Worm (Caenorhabditis elegans) whole organism, L4 larva: ENCODE data around the gene ets-9.

Experiments used
- F10B5.3 ChIP-seq: sonication (generic microtip); optimal IDR thresholded peaks from 2 replicates; lab custom pipeline; 2016; ENCODE audit warnings: mild to moderate bottlenecking, missing genetic modification characterization, missing compliant biosample characterization
- F37D6.2 ChIP-seq: sonication (generic microtip); optimal IDR thresholded peaks from 2 replicates; lab custom pipeline; 2016; ENCODE audit warnings: mild to moderate bottlenecking, missing genetic modification characterization, missing compliant biosample characterization
- F44E2.7 ChIP-seq: fragments of 200-800 bp; sonication (Bioruptor generic); IDR thresholded peaks from 2 replicates; pipeline ENCODE4 v2.1.2; 2022; ENCODE audit warnings: missing genetic modification characterization, missing compliant biosample characterization
- F49E8.2 ChIP-seq: sonication (generic microtip); optimal IDR thresholded peaks from 2 replicates; lab custom pipeline; 2016; ENCODE audit warnings: missing compliant biosample characterization, mild to moderate bottlenecking, missing genetic modification characterization, borderline replicate concordance
- R02D3.7 ChIP-seq: fragments of 150-350 bp; sonication (generic microtip); optimal IDR thresholded peaks from 3 replicates; lab custom pipeline; 2014; ENCODE audit warnings: missing biosample characterization, missing genetic modification characterization
- T20F7.1 ChIP-seq: fragments of 200-800 bp; sonication (Bioruptor generic); optimal IDR thresholded peaks from 2 replicates; lab custom pipeline; 2018; ENCODE audit warnings: mild to moderate bottlenecking, missing genetic modification characterization, missing compliant biosample characterization
- T26A8.4 ChIP-seq: fragments of 200-800 bp; sonication (Bioruptor generic); IDR thresholded peaks from 2 replicates; pipeline ENCODE4 v1.3.6; 2022; ENCODE audit warnings: missing genetic modification characterization, missing compliant biosample characterization
- Y105C5A.15 ChIP-seq: fragments of 200-800 bp; sonication (Bioruptor generic); IDR thresholded peaks from 2 replicates; pipeline ENCODE4 v1.3.6; 2022; ENCODE audit warnings: missing genetic modification characterization, missing compliant biosample characterization
- Y5F2A.4 ChIP-seq: fragments of 200-800 bp; sonication (Bioruptor generic); optimal IDR thresholded peaks from 2 replicates; lab custom pipeline; 2018; ENCODE audit warnings: mild to moderate bottlenecking, missing genetic modification characterization, missing compliant biosample characterization
- ZK337.2 ChIP-seq: fragments of 200-800 bp; sonication (Bioruptor generic); IDR thresholded peaks from 2 replicates; pipeline ENCODE4 v1.3.6; 2022; ENCODE audit warnings: missing genetic modification reagents, missing genetic modification characterization, missing compliant biosample characterization
- aha-1 ChIP-seq: fragments of 150-350 bp; peaks from one replicate; lab custom pipeline; 2014; ENCODE audit warnings: missing biosample characterization, missing genetic modification characterization
- arid-1 ChIP-seq: fragments of 200-800 bp; sonication (Bioruptor generic); conservative IDR thresholded peaks from 2 replicates; pipeline ENCODE4 v1.3.6; 2022; ENCODE audit warnings: missing genetic modification reagents, missing genetic modification characterization, missing compliant biosample characterization
- attf-4 ChIP-seq: sonication (generic microtip); optimal IDR thresholded peaks from 3 replicates; lab custom pipeline; 2017; ENCODE audit warnings: missing biosample characterization, missing genetic modification characterization
- ceh-62 ChIP-seq: sonication (generic microtip); optimal IDR thresholded peaks from 2 replicates; lab custom pipeline; 2017; ENCODE audit warnings: missing biosample characterization, missing genetic modification characterization
- ceh-82 ChIP-seq: sonication (generic microtip); optimal IDR thresholded peaks from 2 replicates; lab custom pipeline; 2017; ENCODE audit warnings: missing biosample characterization, missing genetic modification characterization
- ces-1 ChIP-seq: fragments of 150-350 bp; sonication (generic microtip); optimal IDR thresholded peaks from 4 replicates; lab custom pipeline; 2014; ENCODE audit warnings: missing biosample characterization, missing genetic modification reagents, missing genetic modification characterization
- cey-2 ChIP-seq: sonication (generic microtip); optimal IDR thresholded peaks from 3 replicates; lab custom pipeline; 2017; ENCODE audit warnings: missing genetic modification characterization, mild to moderate bottlenecking, missing compliant biosample characterization, antibody characterized with exemption, borderline replicate concordance; ENCODE audit not compliant: insufficient read depth
- daf-12 ChIP-seq: fragments of 150-350 bp; optimal IDR thresholded peaks from 2 replicates; lab custom pipeline; 2014; ENCODE audit warnings: missing biosample characterization, missing genetic modification reagents, missing genetic modification characterization
- daf-16 ChIP-seq, 3 experiments: sonication (generic microtip); optimal IDR thresholded peaks; 2 replicates each; lab custom pipeline; 2016 to 2017; ENCODE audit warnings: missing genetic modification characterization in 3 of 3, missing genetic modification reagents in 3 of 3, mild to moderate bottlenecking in 2 of 3, missing compliant biosample characterization in 2 of 3, missing biosample characterization in 1 of 3, moderate library complexity in 1 of 3
- dmd-6 ChIP-seq: fragments of 200-800 bp; sonication (Bioruptor generic); IDR thresholded peaks from 2 replicates; pipeline ENCODE4 v1.3.6; 2022; ENCODE audit warnings: missing genetic modification reagents, missing genetic modification characterization, missing compliant biosample characterization
- duxl-1 ChIP-seq: sonication (generic microtip); optimal IDR thresholded peaks from 2 replicates; lab custom pipeline; 2016; ENCODE audit warnings: mild to moderate bottlenecking, missing genetic modification characterization, moderate library complexity, missing compliant biosample characterization; ENCODE audit not compliant: poor library complexity
- fos-1 ChIP-seq: fragments of 150-350 bp; optimal IDR thresholded peaks from 2 replicates; lab custom pipeline; 2014; ENCODE audit warnings: missing biosample characterization, missing genetic modification characterization
- hlh-11 ChIP-seq: fragments of 200-800 bp; sonication (Bioruptor generic); optimal IDR thresholded peaks from 2 replicates; lab custom pipeline; 2018; ENCODE audit warnings: mild to moderate bottlenecking, missing genetic modification characterization, missing compliant biosample characterization
- hlh-30 ChIP-seq: sonication (generic microtip); optimal IDR thresholded peaks from 2 replicates; lab custom pipeline; 2017; ENCODE audit warnings: antibody characterized with exemption, mild to moderate bottlenecking, missing genetic modification characterization, missing compliant biosample characterization; ENCODE audit not compliant: insufficient read depth
- hmg-1.1 ChIP-seq: fragments of 200-800 bp; sonication (Bioruptor generic); IDR thresholded peaks from 2 replicates; pipeline ENCODE4 v1.3.6; 2022; ENCODE audit warnings: missing genetic modification reagents, missing genetic modification characterization, missing compliant biosample characterization
- lim-7 ChIP-seq: fragments of 200-800 bp; sonication (Bioruptor generic); IDR thresholded peaks from 2 replicates; pipeline ENCODE4 v1.3.6; 2022; ENCODE audit warnings: missing genetic modification characterization, missing compliant biosample characterization
- lin-13 ChIP-seq: fragments of 150-350 bp; optimal IDR thresholded peaks from 2 replicates; lab custom pipeline; 2014; ENCODE audit warnings: missing biosample characterization, missing genetic modification reagents, missing genetic modification characterization
- lin-15B ChIP-seq: fragments of 150-350 bp; sonication (generic microtip); optimal IDR thresholded peaks from 3 replicates; lab custom pipeline; 2014; ENCODE audit warnings: missing biosample characterization, missing genetic modification characterization
- mxl-3 ChIP-seq: fragments of 200-800 bp; sonication (Bioruptor generic); optimal IDR thresholded peaks from 2 replicates; lab custom pipeline; 2018; ENCODE audit warnings: mild to moderate bottlenecking, missing genetic modification characterization, missing compliant biosample characterization
- nhr-10 ChIP-seq: fragments of 150-350 bp; optimal IDR thresholded peaks from 2 replicates; lab custom pipeline; 2014; ENCODE audit warnings: missing biosample characterization, missing genetic modification characterization
- nhr-11 ChIP-seq: fragments of 150-350 bp; optimal IDR thresholded peaks from 2 replicates; lab custom pipeline; 2014; ENCODE audit warnings: missing biosample characterization, missing genetic modification characterization
- nhr-111 ChIP-seq: fragments of 200-800 bp; sonication (Bioruptor generic); optimal IDR thresholded peaks from 2 replicates; lab custom pipeline; 2018; ENCODE audit warnings: mild to moderate bottlenecking, missing genetic modification characterization, missing compliant biosample characterization
- nhr-237 ChIP-seq: sonication (generic microtip); optimal IDR thresholded peaks from 2 replicates; lab custom pipeline; 2017; ENCODE audit warnings: missing biosample characterization, missing genetic modification characterization
- nhr-28 ChIP-seq: fragments of 150-350 bp; optimal IDR thresholded peaks from 2 replicates; lab custom pipeline; 2014; ENCODE audit warnings: missing biosample characterization, missing genetic modification characterization
- nhr-42 ChIP-seq: fragments of 200-800 bp; sonication (Bioruptor generic); IDR thresholded peaks from 2 replicates; pipeline ENCODE4 v1.3.6; 2022; ENCODE audit warnings: missing genetic modification characterization, missing compliant biosample characterization
- nhr-48 ChIP-seq: sonication (generic microtip); optimal IDR thresholded peaks from 2 replicates; lab custom pipeline; 2016; ENCODE audit warnings: mild to moderate bottlenecking, missing genetic modification characterization, missing compliant biosample characterization
- nhr-6 ChIP-seq: fragments of 150-350 bp; optimal IDR thresholded peaks from 2 replicates; lab custom pipeline; 2014; ENCODE audit warnings: missing biosample characterization, missing genetic modification characterization
- nhr-76 ChIP-seq: fragments of 150-350 bp; optimal IDR thresholded peaks from 2 replicates; lab custom pipeline; 2014; ENCODE audit warnings: missing biosample characterization, missing genetic modification characterization
- php-3 ChIP-seq: fragments of 200-800 bp; sonication (Bioruptor generic); IDR thresholded peaks from 2 replicates; pipeline ENCODE4 v1.3.6; 2022; ENCODE audit warnings: missing genetic modification reagents, missing genetic modification characterization, missing compliant biosample characterization
- rbr-2 ChIP-seq: sonication (generic microtip); optimal IDR thresholded peaks from 2 replicates; lab custom pipeline; 2016; ENCODE audit warnings: missing genotype, missing genetic modification characterization, missing compliant biosample characterization
- saeg-2 ChIP-seq: fragments of 200-800 bp; sonication (Bioruptor generic); IDR thresholded peaks from 2 replicates; pipeline ENCODE4 v1.3.6; 2022; ENCODE audit warnings: missing genetic modification reagents, missing genetic modification characterization, missing compliant biosample characterization
- sdz-12 ChIP-seq: fragments of 200-800 bp; sonication (Bioruptor generic); optimal IDR thresholded peaks from 2 replicates; lab custom pipeline; 2018; ENCODE audit warnings: mild to moderate bottlenecking, missing genetic modification characterization, missing compliant biosample characterization
- set-16 ChIP-seq: fragments of 200-800 bp; sonication (Bioruptor generic); IDR thresholded peaks from 2 replicates; pipeline ENCODE4 v1.3.6; 2022; ENCODE audit warnings: missing genetic modification reagents, missing genetic modification characterization, missing compliant biosample characterization
- snpc-4 ChIP-seq: fragments of 150-350 bp; optimal IDR thresholded peaks from 2 replicates; lab custom pipeline; 2014; ENCODE audit warnings: missing biosample characterization, missing genetic modification characterization
- unc-130 ChIP-seq: sonication (generic microtip); optimal IDR thresholded peaks from 2 replicates; lab custom pipeline; 2016; ENCODE audit warnings: missing genetic modification reagents, missing genetic modification characterization, missing compliant biosample characterization
- unc-39 ChIP-seq: sonication (generic microtip); optimal IDR thresholded peaks from 2 replicates; lab custom pipeline; 2017; ENCODE audit warnings: missing biosample characterization, missing genetic modification characterization
- unc-62 ChIP-seq, 3 experiments: fragments of 150-350 bp in 1 of 3; sonication (generic microtip); optimal IDR thresholded peaks in 2 of 3; peaks in 1 of 3; 1 replicate in 1 of 3; 2 replicates in 2 of 3; lab custom pipeline; 2014 to 2017; ENCODE audit warnings: missing biosample characterization in 3 of 3, missing genetic modification characterization in 3 of 3, missing genetic modification reagents in 3 of 3, missing genotype in 1 of 3
- zag-1 ChIP-seq: fragments of 150-350 bp; optimal IDR thresholded peaks from 2 replicates; lab custom pipeline; 2014; ENCODE audit warnings: missing biosample characterization, missing genetic modification characterization
- zfp-2 ChIP-seq: sonication (generic microtip); optimal IDR thresholded peaks from 2 replicates; lab custom pipeline; 2016; ENCODE audit warnings: mild to moderate bottlenecking, missing genetic modification characterization, missing compliant biosample characterization
- zip-11 ChIP-seq: fragments of 200-800 bp; sonication (Bioruptor generic); IDR thresholded peaks from 2 replicates; pipeline ENCODE4 v1.3.6; 2022; ENCODE audit warnings: missing genetic modification characterization, missing compliant biosample characterization
- zip-2 ChIP-seq: fragments of 150-350 bp; optimal IDR thresholded peaks from 2 replicates; lab custom pipeline; 2014; ENCODE audit warnings: missing biosample characterization, missing genetic modification characterization

ets-9 gene

ce11 chrX:4246237-4246697, 33.2 kb upstream of the ets-9 start:
- no peak for TF ChIP-seq cey-2 (tag; lab: Kevin White, UChicago)
- TF ChIP-seq Y5F2A.4 (GFP tag; lab: Kevin White, UChicago), result no peak
- no peak for TF ChIP-seq ces-1 (GFP tag; lab: Kevin White, UChicago)
- no peak for TF ChIP-seq unc-130 (GFP tag; lab: Kevin White, UChicago)
- TF ChIP-seq unc-62 (GFP tag; optimal IDR thresholded peaks at IDR 0.05 in 1 of 2; lab: Kevin White, UChicago), result peak in 1 of 2 experiments; percentile 91
- TF ChIP-seq unc-62 (tag; optimal IDR thresholded peaks at IDR 0.05; lab: Kevin White, UChicago), result no peak
- no peak for TF ChIP-seq ZK337.2 (GFP tag; lab: Robert Waterston, UW)
- no peak for TF ChIP-seq set-16 (GFP tag; lab: Robert Waterston, UW)
- peak; percentile 52 for TF ChIP-seq T20F7.1
- no peak for TF ChIP-seq nhr-48 (tag; lab: Kevin White, UChicago)
- TF ChIP-seq F49E8.2 (tag; lab: Kevin White, UChicago), result no peak
- TF ChIP-seq lim-7 (GFP tag; lab: Robert Waterston, UW), result 0 out of 2 replicates have a peak, but pooled peaks have one; percentile 54
- peak; percentile 23 for TF ChIP-seq zip-2 (tag; lab: Kevin White, UChicago)
- TF ChIP-seq lin-13, result no peak
- TF ChIP-seq nhr-42, result peak; percentile 14; the same call in 1 of the 2 replicates
- TF ChIP-seq Y105C5A.15 (GFP tag; lab: Robert Waterston, UW), result no peak
- TF ChIP-seq saeg-2 (GFP tag; lab: Robert Waterston, UW), result no peak
- no peak for TF ChIP-seq F37D6.2 (tag; lab: Kevin White, UChicago)
- no peak for TF ChIP-seq aha-1 (tag; lab: Kevin White, UChicago)
- no peak for TF ChIP-seq zip-11 (GFP tag; lab: Robert Waterston, UW)
- peak; percentile 57; the same call in 1 of the 2 replicates for TF ChIP-seq php-3 (GFP tag; lab: Robert Waterston, UW)
- TF ChIP-seq nhr-11 (tag; lab: Kevin White, UChicago), result no peak
- no peak for TF ChIP-seq snpc-4 (tag; lab: Kevin White, UChicago)
- peak; percentile 45 for TF ChIP-seq hlh-11 (tag; lab: Kevin White, UChicago)
- TF ChIP-seq sdz-12 (GFP tag; lab: Kevin White, UChicago), result no peak
- TF ChIP-seq attf-4 (tag; lab: Kevin White, UChicago), result no peak
- TF ChIP-seq dmd-6 (GFP tag; lab: Robert Waterston, UW), result peak; percentile 26; the same call in 1 of the 2 replicates
- no peak for TF ChIP-seq nhr-6 (tag; lab: Kevin White, UChicago)
- no peak for TF ChIP-seq duxl-1 (tag; lab: Kevin White, UChicago)
- no peak for TF ChIP-seq F44E2.7 (GFP tag; lab: Robert Waterston, UW)
- no peak for TF ChIP-seq nhr-76
- no peak for TF ChIP-seq unc-39 (tag; lab: Kevin White, UChicago)
- TF ChIP-seq ceh-62 (tag; lab: Kevin White, UChicago), result no peak
- no peak for TF ChIP-seq zfp-2 (tag; lab: Kevin White, UChicago)
- no peak for TF ChIP-seq daf-12 (tag; lab: Kevin White, UChicago)
- TF ChIP-seq rbr-2, result no peak
- no peak for TF ChIP-seq nhr-111
- TF ChIP-seq T26A8.4 (GFP tag; lab: Robert Waterston, UW), result peak; percentile 62; the same call in 1 of the 2 replicates
- no peak for TF ChIP-seq zag-1 (tag; lab: Kevin White, UChicago)
- TF ChIP-seq lin-15B (tag; lab: Kevin White, UChicago), result no peak
- no peak for TF ChIP-seq nhr-237 (tag; lab: Kevin White, UChicago)
- peak; percentile 44 for TF ChIP-seq hlh-30 (tag; lab: Kevin White, UChicago)
- no peak for TF ChIP-seq F10B5.3
- TF ChIP-seq R02D3.7 (tag; lab: Kevin White, UChicago), result no peak
- TF ChIP-seq nhr-28, result peak; percentile 18
- peak; percentile 40 for TF ChIP-seq nhr-10 (tag; lab: Kevin White, UChicago)
- no peak for TF ChIP-seq arid-1 (GFP tag; lab: Robert Waterston, UW)
- TF ChIP-seq fos-1 (tag; lab: Kevin White, UChicago), result no peak
- TF ChIP-seq hmg-1.1 (GFP tag; lab: Robert Waterston, UW), result 0 out of 2 replicates have a peak, but pooled peaks have one; percentile 7
- peak; percentile 70 for TF ChIP-seq mxl-3 (GFP tag; lab: Kevin White, UChicago)
- no peak for TF ChIP-seq ceh-82 (tag; lab: Kevin White, UChicago)
- TF ChIP-seq daf-16 (GFP tag; optimal IDR thresholded peaks at IDR 0.05; lab: Kevin White, UChicago), result peak; percentile 8 to 58
- TF ChIP-seq daf-16 (tag; optimal IDR thresholded peaks at IDR 0.05; lab: Kevin White, UChicago), result peak; percentile 70
